Worm (Caenorhabditis elegans) whole organism, L4 larva: ENCODE results near the gene Y102A5C.36.

Experiments
- D1046.2 ChIP-seq: fragments of 200-800 bp; sonication (Bioruptor generic); IDR thresholded peaks from 2 replicates; pipeline ENCODE4 v1.3.6; 2022; ENCODE audit warnings: missing genetic modification characterization, missing compliant biosample characterization
- F44E2.7 ChIP-seq: fragments of 200-800 bp; sonication (Bioruptor generic); IDR thresholded peaks from 2 replicates; pipeline ENCODE4 v2.1.2; 2022; ENCODE audit warnings: missing genetic modification characterization, missing compliant biosample characterization
- R02D3.7 ChIP-seq: fragments of 150-350 bp; sonication (generic microtip); optimal IDR thresholded peaks from 3 replicates; lab custom pipeline; 2014; ENCODE audit warnings: missing biosample characterization, missing genetic modification characterization
- T20F7.1 ChIP-seq: fragments of 200-800 bp; sonication (Bioruptor generic); optimal IDR thresholded peaks from 2 replicates; lab custom pipeline; 2018; ENCODE audit warnings: mild to moderate bottlenecking, missing genetic modification characterization, missing compliant biosample characterization
- Y75B8A.6 ChIP-seq: fragments of 200-800 bp; sonication (Bioruptor generic); IDR thresholded peaks from 2 replicates; pipeline ENCODE4 v1.3.6; 2022; ENCODE audit warnings: missing genetic modification reagents, missing genetic modification characterization, missing compliant biosample characterization
- arid-1 ChIP-seq: fragments of 200-800 bp; sonication (Bioruptor generic); conservative IDR thresholded peaks from 2 replicates; pipeline ENCODE4 v1.3.6; 2022; ENCODE audit warnings: missing genetic modification reagents, missing genetic modification characterization, missing compliant biosample characterization
- ceh-28 ChIP-seq: fragments of 150-350 bp; optimal IDR thresholded peaks from 2 replicates; lab custom pipeline; 2014; ENCODE audit warnings: missing biosample characterization, missing genetic modification reagents, missing genetic modification characterization
- ceh-32 ChIP-seq: sonication (generic microtip); optimal IDR thresholded peaks from 2 replicates; lab custom pipeline; 2016; ENCODE audit warnings: mild to moderate bottlenecking, missing genetic modification characterization, missing compliant biosample characterization; ENCODE audit not compliant: poor library complexity
- ceh-62 ChIP-seq: sonication (generic microtip); optimal IDR thresholded peaks from 2 replicates; lab custom pipeline; 2017; ENCODE audit warnings: missing biosample characterization, missing genetic modification characterization
- ceh-82 ChIP-seq: sonication (generic microtip); optimal IDR thresholded peaks from 2 replicates; lab custom pipeline; 2017; ENCODE audit warnings: missing biosample characterization, missing genetic modification characterization
- ctbp-1 ChIP-seq: fragments of 200-800 bp; sonication (Bioruptor generic); IDR thresholded peaks from 2 replicates; pipeline ENCODE4 v1.3.6; 2022; ENCODE audit warnings: missing genetic modification reagents, missing genetic modification characterization, missing compliant biosample characterization
- daf-12 ChIP-seq: fragments of 150-350 bp; optimal IDR thresholded peaks from 2 replicates; lab custom pipeline; 2014; ENCODE audit warnings: missing biosample characterization, missing genetic modification reagents, missing genetic modification characterization
- daf-8 ChIP-seq: fragments of 200-800 bp; sonication (Bioruptor generic); IDR thresholded peaks from 2 replicates; pipeline ENCODE4 v1.3.6; 2022; ENCODE audit warnings: missing genetic modification characterization, missing compliant biosample characterization
- dmd-6 ChIP-seq: fragments of 200-800 bp; sonication (Bioruptor generic); IDR thresholded peaks from 2 replicates; pipeline ENCODE4 v1.3.6; 2022; ENCODE audit warnings: missing genetic modification reagents, missing genetic modification characterization, missing compliant biosample characterization
- egl-27 ChIP-seq: sonication (generic microtip); optimal IDR thresholded peaks from 3 replicates; lab custom pipeline; 2017; ENCODE audit warnings: missing biosample characterization, missing genetic modification reagents, missing genetic modification characterization
- fos-1 ChIP-seq: fragments of 150-350 bp; optimal IDR thresholded peaks from 2 replicates; lab custom pipeline; 2014; ENCODE audit warnings: missing biosample characterization, missing genetic modification characterization
- hlh-11 ChIP-seq: fragments of 200-800 bp; sonication (Bioruptor generic); optimal IDR thresholded peaks from 2 replicates; lab custom pipeline; 2018; ENCODE audit warnings: mild to moderate bottlenecking, missing genetic modification characterization, missing compliant biosample characterization
- lin-38 ChIP-seq: fragments of 200-800 bp; sonication (Bioruptor generic); IDR thresholded peaks from 2 replicates; pipeline ENCODE4 v1.3.6; 2022; ENCODE audit warnings: missing genetic modification reagents, missing genetic modification characterization, missing compliant biosample characterization
- lin-39 ChIP-seq: fragments of 150-350 bp; optimal IDR thresholded peaks from 2 replicates; lab custom pipeline; 2014; ENCODE audit warnings: missing biosample characterization, missing genetic modification reagents, missing genetic modification characterization
- lir-3 ChIP-seq: sonication (generic microtip); optimal IDR thresholded peaks from 2 replicates; lab custom pipeline; 2016; ENCODE audit warnings: mild to moderate bottlenecking, missing genetic modification characterization, missing compliant biosample characterization
- mdl-1 ChIP-seq, 2 experiments: fragments of 150-350 bp in 1 of 2; sonication (generic microtip) in 1 of 2; optimal IDR thresholded peaks; 2 replicates each; lab custom pipeline; 2014 to 2017; ENCODE audit warnings: missing biosample characterization in 2 of 2, missing genetic modification characterization in 2 of 2
- mxl-3 ChIP-seq: fragments of 200-800 bp; sonication (Bioruptor generic); optimal IDR thresholded peaks from 2 replicates; lab custom pipeline; 2018; ENCODE audit warnings: mild to moderate bottlenecking, missing genetic modification characterization, missing compliant biosample characterization
- nhr-10 ChIP-seq: fragments of 150-350 bp; optimal IDR thresholded peaks from 2 replicates; lab custom pipeline; 2014; ENCODE audit warnings: missing biosample characterization, missing genetic modification characterization
- nhr-102 ChIP-seq: sonication (generic microtip); optimal IDR thresholded peaks from 2 replicates; lab custom pipeline; 2016; ENCODE audit warnings: mild to moderate bottlenecking, missing genetic modification characterization, moderate library complexity, missing compliant biosample characterization
- nhr-11 ChIP-seq: fragments of 150-350 bp; optimal IDR thresholded peaks from 2 replicates; lab custom pipeline; 2014; ENCODE audit warnings: missing biosample characterization, missing genetic modification characterization
- nhr-28 ChIP-seq: fragments of 150-350 bp; optimal IDR thresholded peaks from 2 replicates; lab custom pipeline; 2014; ENCODE audit warnings: missing biosample characterization, missing genetic modification characterization
- nhr-77 ChIP-seq: fragments of 150-350 bp; optimal IDR thresholded peaks from 2 replicates; lab custom pipeline; 2014; ENCODE audit warnings: missing biosample characterization, missing genetic modification characterization
- php-3 ChIP-seq: fragments of 200-800 bp; sonication (Bioruptor generic); IDR thresholded peaks from 2 replicates; pipeline ENCODE4 v1.3.6; 2022; ENCODE audit warnings: missing genetic modification reagents, missing genetic modification characterization, missing compliant biosample characterization
- rbr-2 ChIP-seq: sonication (generic microtip); optimal IDR thresholded peaks from 2 replicates; lab custom pipeline; 2016; ENCODE audit warnings: missing genotype, missing genetic modification characterization, missing compliant biosample characterization
- saeg-2 ChIP-seq: fragments of 200-800 bp; sonication (Bioruptor generic); IDR thresholded peaks from 2 replicates; pipeline ENCODE4 v1.3.6; 2022; ENCODE audit warnings: missing genetic modification reagents, missing genetic modification characterization, missing compliant biosample characterization
- skn-1 ChIP-seq: fragments of 150-350 bp; optimal IDR thresholded peaks from 2 replicates; lab custom pipeline; 2014; ENCODE audit warnings: missing biosample characterization, missing genetic modification characterization
- snpc-1.2 ChIP-seq: fragments of 200-800 bp; sonication (Bioruptor generic); IDR thresholded peaks from 2 replicates; pipeline ENCODE4 v1.3.6; 2022; ENCODE audit warnings: missing genetic modification reagents, missing genetic modification characterization, missing compliant biosample characterization
- spr-3 ChIP-seq: fragments of 200-800 bp; sonication (Bioruptor generic); optimal IDR thresholded peaks from 2 replicates; lab custom pipeline; 2018; ENCODE audit warnings: mild to moderate bottlenecking, missing genetic modification characterization, missing compliant biosample characterization
- unc-62 ChIP-seq, 3 experiments: fragments of 150-350 bp in 1 of 3; sonication (generic microtip); optimal IDR thresholded peaks in 2 of 3; peaks in 1 of 3; 1 replicate in 1 of 3; 2 replicates in 2 of 3; lab custom pipeline; 2014 to 2017; ENCODE audit warnings: missing biosample characterization in 3 of 3, missing genetic modification characterization in 3 of 3, missing genetic modification reagents in 3 of 3, missing genotype in 1 of 3
- vab-7 ChIP-seq: fragments of 200-800 bp; sonication (Bioruptor generic); IDR thresholded peaks from 2 replicates; pipeline ENCODE4 v1.3.6; 2022; ENCODE audit warnings: missing genetic modification reagents, missing genetic modification characterization, missing compliant biosample characterization
- zfp-2 ChIP-seq: sonication (generic microtip); optimal IDR thresholded peaks from 2 replicates; lab custom pipeline; 2016; ENCODE audit warnings: mild to moderate bottlenecking, missing genetic modification characterization, missing compliant biosample characterization
- zfp-3 ChIP-seq: fragments of 200-800 bp; sonication (Bioruptor generic); conservative IDR thresholded peaks from 2 replicates; pipeline ENCODE4 v1.3.6; 2022; ENCODE audit warnings: missing genetic modification reagents, missing genetic modification characterization, missing compliant biosample characterization
- zip-2 ChIP-seq: fragments of 150-350 bp; optimal IDR thresholded peaks from 2 replicates; lab custom pipeline; 2014; ENCODE audit warnings: missing biosample characterization, missing genetic modification characterization

Gene Y102A5C.36

DNA sequence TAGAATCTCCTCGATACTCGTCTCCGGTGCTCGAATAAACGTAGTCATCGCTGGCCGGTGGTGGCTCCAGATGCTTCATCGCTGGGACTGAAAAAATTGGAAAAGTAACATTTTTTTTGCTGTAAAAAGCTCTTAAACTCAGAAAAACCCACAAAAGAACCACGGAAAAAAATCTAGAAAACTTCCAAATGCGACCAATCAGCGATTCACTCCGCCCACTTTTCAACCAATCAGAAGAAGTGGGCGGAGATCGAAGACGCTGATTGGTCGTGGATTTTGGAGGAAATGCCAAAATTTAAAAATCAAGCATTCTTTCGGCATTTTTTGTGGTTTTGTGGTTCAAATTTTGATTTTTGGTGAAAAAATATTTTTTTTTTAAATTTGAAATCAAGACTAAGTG, 31.7 kb upstream of the Y102A5C.36 start:
- TF ChIP-seq lin-39 (tag; lab: Kevin White, UChicago) (no peak), unc-62 (GFP tag; optimal IDR thresholded peaks at IDR 0.05 in 1 of 2; lab: Kevin White, UChicago) (peak in 1 of 2 experiments; percentile 30), unc-62 (tag; optimal IDR thresholded peaks at IDR 0.05; lab: Kevin White, UChicago) (no peak)

DNA sequence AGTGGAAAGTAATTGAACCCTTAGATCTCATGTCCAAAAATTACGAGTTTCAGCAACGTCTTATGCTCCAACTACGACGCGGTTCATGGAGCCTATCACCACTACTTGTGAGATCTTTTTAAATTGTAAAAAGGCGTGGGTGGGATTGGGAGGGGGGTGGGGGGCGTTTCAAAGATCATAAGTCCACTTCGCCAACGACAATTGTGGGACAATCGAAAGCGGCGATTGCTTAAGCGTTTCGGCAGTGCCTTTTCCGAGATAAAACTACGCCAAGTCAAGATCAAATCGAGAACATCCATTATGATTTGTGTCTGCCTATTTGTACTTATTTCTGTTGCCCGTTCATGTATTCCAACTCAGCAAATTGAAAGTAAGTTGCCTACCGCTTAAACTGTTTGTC, 29.0 kb upstream of the Y102A5C.36 start, which contains the start of gene clec-239:
Gene clec-239, plus strand, starts transcription at position 301 of the 400 bp plus-strand sequence.
- TF ChIP-seq vab-7 = no peak
- TF ChIP-seq zfp-3 = no peak
- no peak for TF ChIP-seq hlh-11 (tag; lab: Kevin White, UChicago)
- no peak for TF ChIP-seq nhr-102 (tag; lab: Kevin White, UChicago)
- TF ChIP-seq egl-27 (tag; lab: Kevin White, UChicago) = no peak
- TF ChIP-seq ceh-28 = no peak
- TF ChIP-seq php-3 = no peak

DNA sequence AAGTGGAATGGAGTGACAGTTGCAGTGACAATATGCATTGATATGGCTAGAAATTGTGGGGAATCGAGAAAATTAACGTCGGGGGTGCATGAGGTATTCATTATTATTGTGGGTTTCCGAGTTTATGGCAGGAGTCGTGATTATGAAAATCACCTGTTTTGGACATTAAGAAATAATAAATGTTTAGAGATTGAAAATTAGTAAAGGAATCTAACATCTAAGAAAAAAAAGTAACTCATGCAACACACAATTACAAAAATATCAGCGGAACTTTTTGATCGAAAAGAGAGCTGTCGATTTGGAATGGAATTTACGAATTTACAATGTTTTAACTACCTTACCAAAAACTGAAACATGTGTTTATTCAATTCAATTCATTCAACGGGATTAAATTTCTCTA, 27.5 kb upstream of the Y102A5C.36 start, which contains the start of gene srh-206:
Gene srh-206, minus strand, starts transcription at position 101 of the 400 bp plus-strand sequence.
- TF ChIP-seq ctbp-1 (GFP tag; lab: Robert Waterston, UW) (no peak), skn-1 (tag; lab: Kevin White, UChicago) (no peak), fos-1 (tag; lab: Kevin White, UChicago) (no peak), daf-12 (tag; lab: Kevin White, UChicago) (no peak), D1046.2 (GFP tag; lab: Robert Waterston, UW) (no peak), lir-3 (tag; lab: Kevin White, UChicago) (no peak), R02D3.7 (tag; lab: Kevin White, UChicago) (no peak), F44E2.7 (GFP tag; lab: Robert Waterston, UW) (no peak), zip-2 (tag; lab: Kevin White, UChicago) (no peak), lin-38 (GFP tag; lab: Robert Waterston, UW) (no peak), daf-8 (GFP tag; lab: Robert Waterston, UW) (no peak), egl-27 (tag; lab: Kevin White, UChicago) (no peak), nhr-77 (tag; lab: Kevin White, UChicago) (no peak), zfp-2 (tag; lab: Kevin White, UChicago) (no peak), saeg-2 (GFP tag; lab: Robert Waterston, UW) (no peak), ceh-82 (tag; lab: Kevin White, UChicago) (no peak), arid-1 (no peak)

DNA sequence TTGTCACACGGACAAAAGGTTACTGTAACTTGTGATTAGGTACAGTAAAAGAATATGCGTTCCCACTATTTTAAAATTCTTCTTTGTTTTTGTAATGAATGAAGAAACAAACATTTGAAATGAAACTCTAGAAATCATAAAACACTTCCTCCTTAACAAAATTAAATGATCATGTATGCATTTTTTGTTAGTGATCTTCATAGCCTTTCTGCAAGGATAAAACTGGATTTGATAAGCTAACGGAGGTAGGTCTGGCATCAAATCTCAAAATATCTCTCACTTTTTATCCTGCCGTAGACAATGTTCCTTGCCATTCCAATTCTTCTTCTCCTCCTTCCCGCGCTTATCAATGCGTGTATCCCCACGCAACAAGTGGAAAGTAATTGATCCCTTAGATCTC, 24.3 kb upstream of the Y102A5C.36 start, which contains the start of gene clec-238:
Gene clec-238, plus strand, starts transcription at position 301 of the 400 bp plus-strand sequence.
- TF ChIP-seq ctbp-1 (GFP tag; lab: Robert Waterston, UW) (no peak), T20F7.1 (GFP tag; lab: Kevin White, UChicago) (no peak), mdl-1 (tag; optimal IDR thresholded peaks at IDR 0.05; lab: Kevin White, UChicago) (no peak), nhr-10 (no peak), spr-3 (GFP tag; lab: Kevin White, UChicago) (no peak), ceh-32 (tag; lab: Kevin White, UChicago) (no peak), rbr-2 (no peak), nhr-28 (tag; lab: Kevin White, UChicago) (no peak), dmd-6 (GFP tag; lab: Robert Waterston, UW) (no peak), snpc-1.2 (GFP tag; lab: Robert Waterston, UW) (no peak), nhr-11 (tag; lab: Kevin White, UChicago) (no peak), lin-39 (tag; lab: Kevin White, UChicago) (no peak), mxl-3 (GFP tag; lab: Kevin White, UChicago) (no peak), D1046.2 (GFP tag; lab: Robert Waterston, UW) (no peak), daf-8 (GFP tag; lab: Robert Waterston, UW) (no peak), ceh-62 (tag; lab: Kevin White, UChicago) (no peak), Y75B8A.6 (GFP tag; lab: Robert Waterston, UW) (no peak)
